Fruit fly (Drosophila melanogaster) whole organism, adult: ENCODE measurements around the gene Mo25.

Source experiments
- CG11617 ChIP-seq: fragments of 200-800 bp; sonication (Bioruptor generic); optimal IDR thresholded peaks from 2 replicates; lab custom pipeline; 2017; ENCODE audit warnings: mild to moderate bottlenecking, missing biosample characterization, missing genetic modification reagents, missing genetic modification characterization
- CG12768 ChIP-seq: fragments of 200-800 bp; sonication (Bioruptor generic); optimal IDR thresholded peaks from 2 replicates; lab custom pipeline; 2017; ENCODE audit warnings: missing biosample characterization, missing genetic modification characterization, mild to moderate bottlenecking, moderate library complexity, missing genetic modification reagents
- CG14711 ChIP-seq: fragments of 200-800 bp; sonication (Bioruptor generic); optimal IDR thresholded peaks from 2 replicates; lab custom pipeline; 2018; ENCODE audit warnings: missing biosample characterization, mild to moderate bottlenecking, missing genetic modification characterization, moderate library complexity
- CG1620 ChIP-seq: fragments of 200-800 bp; sonication (Bioruptor generic); optimal IDR thresholded peaks from 2 replicates; lab custom pipeline; 2016; ENCODE audit warnings: missing biosample characterization, missing genetic modification characterization
- CG33017 ChIP-seq: fragments of 200-800 bp; sonication (Bioruptor generic); optimal IDR thresholded peaks from 2 replicates; lab custom pipeline; 2018; ENCODE audit warnings: missing biosample characterization, mild to moderate bottlenecking, missing genetic modification characterization, moderate library complexity
- CG5204 ChIP-seq: fragments of 200-800 bp; sonication (Bioruptor generic); optimal IDR thresholded peaks from 2 replicates; lab custom pipeline; 2016; ENCODE audit warnings: missing biosample characterization, missing genetic modification characterization
- CG7045 ChIP-seq: fragments of 200-800 bp; sonication (Bioruptor generic); optimal IDR thresholded peaks from 2 replicates; lab custom pipeline; 2017; ENCODE audit warnings: missing biosample characterization, mild to moderate bottlenecking, missing genetic modification characterization
- CG7101 ChIP-seq: fragments of 200-800 bp; sonication (Bioruptor generic); optimal IDR thresholded peaks from 2 replicates; lab custom pipeline; 2018; ENCODE audit warnings: missing biosample characterization, mild to moderate bottlenecking, missing genetic modification characterization, moderate library complexity
- Clk ChIP-seq: fragments of 200-800 bp; sonication (Bioruptor generic); optimal IDR thresholded peaks from 2 replicates; lab custom pipeline; 2017; ENCODE audit warnings: missing biosample characterization, missing genetic modification characterization
- Crg-1 ChIP-seq: fragments of 200-800 bp; sonication (Bioruptor generic); optimal IDR thresholded peaks from 2 replicates; lab custom pipeline; 2016; ENCODE audit warnings: missing biosample characterization, missing genetic modification characterization
- Hr96 ChIP-seq: fragments of 200-800 bp; sonication (Bioruptor generic); optimal IDR thresholded peaks from 2 replicates; lab custom pipeline; 2016; ENCODE audit warnings: missing biosample characterization, missing genetic modification characterization
- Mnt ChIP-seq: fragments of 200-800 bp; sonication (Bioruptor generic); optimal IDR thresholded peaks from 2 replicates; lab custom pipeline; 2016; ENCODE audit warnings: missing biosample characterization, mild to moderate bottlenecking, missing genetic modification characterization
- bab1 ChIP-seq: fragments of 200-800 bp; sonication (Bioruptor generic); optimal IDR thresholded peaks from 3 replicates; lab custom pipeline; 2019; ENCODE audit warnings: missing biosample characterization, mild to moderate bottlenecking, missing genetic modification characterization, moderate library complexity
- cic ChIP-seq: fragments of 200-800 bp; sonication (Bioruptor generic); optimal IDR thresholded peaks from 2 replicates; lab custom pipeline; 2017; ENCODE audit warnings: missing biosample characterization, mild to moderate bottlenecking, missing genetic modification characterization, moderate library complexity
- cnc ChIP-seq, 2 experiments: fragments of >200 bp; optimal IDR thresholded peaks; 2 replicates each; lab custom pipeline; 2017
- kay ChIP-seq: fragments of 200-800 bp; sonication (Bioruptor generic); peaks from one replicate; lab custom pipeline; 2016; ENCODE audit warnings: missing biosample characterization, missing genetic modification characterization, borderline replicate concordance
- ovo ChIP-seq: fragments of 200-800 bp; sonication (Bioruptor generic); optimal IDR thresholded peaks from 2 replicates; lab custom pipeline; 2016; ENCODE audit warnings: missing biosample characterization, missing genetic modification characterization
- pad ChIP-seq: fragments of 200-800 bp; sonication (Bioruptor generic); optimal IDR thresholded peaks from 3 replicates; lab custom pipeline; 2017; ENCODE audit warnings: missing biosample characterization, missing genetic modification characterization, mild to moderate bottlenecking, moderate library complexity, missing genetic modification reagents
- tj ChIP-seq: fragments of 200-800 bp; sonication (Bioruptor generic); optimal IDR thresholded peaks from 3 replicates; lab custom pipeline; 2017; ENCODE audit warnings: missing biosample characterization, mild to moderate bottlenecking, missing genetic modification characterization, moderate library complexity
- toe ChIP-seq: fragments of 200-800 bp; sonication (Bioruptor generic); optimal IDR thresholded peaks from 2 replicates; lab custom pipeline; 2016; ENCODE audit warnings: missing biosample characterization, missing genetic modification characterization

Gene Mo25

DNA sequence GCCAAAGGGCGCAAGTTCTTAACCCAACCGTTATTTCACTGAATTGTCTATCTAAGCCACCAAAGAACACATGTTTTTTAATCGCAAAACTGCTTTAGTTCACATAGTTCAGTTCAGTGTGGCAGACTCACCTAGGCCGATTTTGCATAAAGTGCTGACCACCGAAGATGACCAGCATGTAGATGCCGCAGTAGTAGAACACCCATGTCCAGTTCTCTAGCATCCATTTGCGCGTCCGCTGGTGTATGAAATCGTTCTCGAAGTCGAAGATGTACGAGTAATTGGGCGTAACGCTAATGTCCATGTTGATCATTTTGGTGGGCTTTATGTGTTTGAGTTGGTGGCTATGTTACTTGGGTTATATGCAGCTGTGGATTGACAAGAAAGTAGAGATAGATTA is 43.8 kb upstream of the Mo25 start:
- TF ChIP-seq CG33017: no peak

DNA sequence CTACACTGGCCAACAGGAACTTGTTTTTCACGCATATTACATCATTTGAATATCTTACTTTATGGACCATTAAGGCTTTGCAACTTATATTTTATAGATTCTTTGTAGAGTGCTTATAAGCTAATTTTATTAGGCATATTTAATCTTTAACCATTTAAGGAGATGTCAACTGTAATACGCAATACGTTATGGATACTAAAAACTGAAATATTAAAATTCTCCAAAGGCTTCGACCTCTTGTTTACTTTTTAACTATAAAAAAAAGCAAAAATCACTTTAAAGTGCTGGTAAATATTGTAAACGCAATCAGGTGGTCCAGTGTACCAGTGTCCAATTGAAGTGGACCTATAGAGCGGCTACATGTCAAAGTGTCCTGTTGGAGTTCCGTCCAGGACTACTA is 41.7 kb upstream of the Mo25 start:
- no peak for TF ChIP-seq cnc (optimal IDR thresholded peaks at IDR 0.05; lab: Kevin White, UChicago)
- TF ChIP-seq CG7045 (GFP tag; lab: Kevin White, UChicago): no peak
- TF ChIP-seq toe (GFP tag; lab: Kevin White, UChicago): no peak
- TF ChIP-seq bab1 (GFP tag; lab: Kevin White, UChicago): no peak
- no peak for TF ChIP-seq pad

DNA sequence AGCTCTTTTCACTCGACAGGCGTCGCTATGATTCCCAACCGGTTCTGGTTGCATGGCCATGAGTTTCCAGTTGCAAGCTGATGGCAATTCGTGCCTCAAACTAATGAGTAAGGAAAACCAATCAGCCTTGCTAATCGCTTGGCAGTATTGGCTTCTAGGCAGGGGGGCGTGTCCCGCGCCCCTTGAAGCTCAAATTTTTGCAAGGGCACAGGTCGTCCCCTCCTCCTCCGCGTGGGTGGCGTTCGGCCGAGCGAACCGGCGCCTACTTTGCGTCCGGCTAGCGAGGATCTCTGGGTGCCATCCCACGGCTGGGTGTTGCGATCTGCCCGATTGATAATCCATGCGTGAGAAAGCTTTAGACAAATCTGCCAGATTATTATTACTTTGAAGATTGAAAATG is 38.4 kb upstream of the Mo25 start:
- TF ChIP-seq bab1 (GFP tag; lab: Kevin White, UChicago) (no peak), CG5204 (GFP tag; lab: Kevin White, UChicago) (no peak), CG14711 (tag; lab: Kevin White, UChicago) (no peak), Mnt (GFP tag; lab: Kevin White, UChicago) (no peak), CG33017 (no peak), toe (GFP tag; lab: Kevin White, UChicago) (no peak), cnc (optimal IDR thresholded peaks at IDR 0.05; lab: Kevin White, UChicago) (no peak)

DNA sequence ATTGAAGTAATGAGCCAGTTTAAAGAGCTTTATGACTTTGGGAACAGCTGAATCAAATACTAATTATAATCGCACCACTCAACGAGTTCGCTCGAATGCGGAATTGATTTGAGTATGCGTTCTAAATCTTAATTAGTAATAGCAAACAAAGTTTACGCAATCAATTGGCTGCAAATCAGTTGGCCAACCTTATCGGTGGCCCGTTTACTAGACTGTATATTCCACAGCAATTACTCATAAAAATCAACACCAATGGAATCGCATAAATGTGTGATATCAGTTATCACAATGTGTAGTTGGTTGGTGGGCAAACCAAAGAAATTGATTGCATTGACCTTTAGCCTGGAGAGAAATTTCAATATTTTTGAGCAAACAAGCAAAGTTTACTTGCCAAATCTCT is 37.3 kb upstream of the Mo25 start:
- TF ChIP-seq tj (no peak), Crg-1 (GFP tag; lab: Kevin White, UChicago) (no peak), CG12768 (peak; percentile 24), Clk (GFP tag; lab: Kevin White, UChicago) (no peak), CG33017 (no peak), CG7045 (GFP tag; lab: Kevin White, UChicago) (peak; percentile 16), CG7101 (tag; lab: Kevin White, UChicago) (no peak), cic (GFP tag; lab: Kevin White, UChicago) (peak; percentile 53), kay (GFP tag; lab: Kevin White, UChicago) (peak; percentile 86), Mnt (GFP tag; lab: Kevin White, UChicago) (no peak)

DNA sequence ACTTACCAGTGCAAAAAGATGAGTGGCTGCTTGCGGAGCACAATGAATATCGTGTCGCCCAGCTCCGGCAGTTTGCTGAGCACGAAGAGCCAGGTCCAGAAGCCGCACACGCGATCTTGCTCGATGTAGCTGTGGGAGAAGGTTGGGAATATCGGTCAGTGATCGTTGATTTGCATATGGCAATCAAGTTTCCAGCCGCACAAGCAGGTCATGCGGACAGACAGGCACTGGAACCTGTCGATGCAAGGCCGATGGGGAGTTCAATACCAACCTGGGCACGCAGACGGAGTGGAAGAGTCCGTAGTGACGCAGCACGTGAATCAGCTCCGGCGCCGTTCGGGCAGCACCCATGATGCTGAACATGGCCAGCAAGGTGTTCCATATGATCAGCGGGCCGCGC is 35.9 kb upstream of the Mo25 start:
- TF ChIP-seq CG12768 (no peak), cic (GFP tag; lab: Kevin White, UChicago) (no peak), tj (no peak), kay (GFP tag; lab: Kevin White, UChicago) (no peak), cnc (optimal IDR thresholded peaks at IDR 0.05; lab: Kevin White, UChicago) (no peak), CG33017 (no peak), bab1 (GFP tag; lab: Kevin White, UChicago) (no peak), CG7101 (tag; lab: Kevin White, UChicago) (no peak), CG1620 (GFP tag; lab: Kevin White, UChicago) (no peak), pad (no peak), CG14711 (tag; lab: Kevin White, UChicago) (no peak)

DNA sequence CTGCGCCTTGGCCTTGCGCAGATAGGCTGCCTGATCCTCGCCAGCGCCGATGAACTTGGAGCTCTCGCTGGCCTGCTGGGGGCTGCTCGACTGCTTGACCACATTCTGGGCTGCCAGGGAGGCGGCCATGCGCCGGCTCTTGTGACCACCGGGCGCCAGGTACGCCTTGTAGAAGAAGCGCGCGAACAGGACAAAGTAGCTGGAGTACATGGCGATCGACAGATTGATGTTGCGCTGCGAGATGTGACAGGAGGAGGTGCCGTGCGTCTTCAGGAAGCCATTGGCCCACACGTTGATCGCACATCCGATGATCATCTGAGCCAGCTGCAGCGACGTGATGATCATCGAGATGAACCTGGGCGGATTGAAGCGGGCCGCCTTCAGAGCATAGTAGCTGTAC is 34.8 kb upstream of the Mo25 start:
- no peak for TF ChIP-seq tj
- no peak for TF ChIP-seq ovo (GFP tag; lab: Kevin White, UChicago)
- no peak for TF ChIP-seq bab1 (GFP tag; lab: Kevin White, UChicago)
- TF ChIP-seq Clk (GFP tag; lab: Kevin White, UChicago): no peak
- TF ChIP-seq cic (GFP tag; lab: Kevin White, UChicago): no peak
- TF ChIP-seq CG5204 (GFP tag; lab: Kevin White, UChicago): no peak
- no peak for TF ChIP-seq toe (GFP tag; lab: Kevin White, UChicago)

DNA sequence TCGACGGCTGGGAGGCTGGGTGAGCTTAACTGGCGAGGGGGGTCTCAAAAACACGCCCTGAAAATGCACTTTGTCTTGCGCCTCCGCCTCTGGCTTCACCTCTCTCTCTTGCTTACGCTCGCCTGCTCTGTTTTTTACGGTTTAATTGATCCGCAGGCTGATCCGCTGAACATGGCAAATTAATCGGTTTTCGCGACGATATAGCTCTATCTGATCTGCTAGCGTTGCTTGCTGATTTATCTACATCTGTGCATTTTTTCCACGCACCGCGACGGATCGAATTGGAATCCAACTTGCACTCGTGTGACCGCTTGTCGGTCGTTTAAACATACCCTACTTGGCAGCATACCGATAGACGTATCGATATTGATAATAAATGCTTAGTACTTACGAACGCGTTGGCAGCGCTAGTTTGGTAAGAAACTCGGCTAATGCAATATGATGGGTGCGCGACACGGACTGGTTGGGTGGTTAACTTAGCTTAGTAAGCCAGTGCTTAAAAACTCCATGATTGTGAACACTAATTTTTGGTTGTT is 32.4 kb upstream of the Mo25 start, which contains the start of gene Abl:
Gene Abl, minus strand, starts transcription at position 305 of the 536 bp plus-strand sequence.
- TF ChIP-seq tj (peak; percentile 64), Clk (GFP tag; lab: Kevin White, UChicago) (peak; percentile 71), CG7101 (tag; lab: Kevin White, UChicago) (peak; percentile 75), cnc (optimal IDR thresholded peaks at IDR 0.05; lab: Kevin White, UChicago) (no peak), CG1620 (GFP tag; lab: Kevin White, UChicago) (peak; percentile 85), CG11617 (GFP tag; lab: Kevin White, UChicago) (peak; percentile 22), toe (GFP tag; lab: Kevin White, UChicago) (peak; percentile 58), CG14711 (tag; lab: Kevin White, UChicago) (peak; percentile 67), CG5204 (GFP tag; lab: Kevin White, UChicago) (no peak), Hr96 (GFP tag; lab: Kevin White, UChicago) (peak; percentile 74), kay (GFP tag; lab: Kevin White, UChicago) (no peak), CG7045 (GFP tag; lab: Kevin White, UChicago) (peak; percentile 32), Crg-1 (GFP tag; lab: Kevin White, UChicago) (peak; percentile 91), CG33017 (peak; percentile 40), Mnt (GFP tag; lab: Kevin White, UChicago) (peak; percentile 56), bab1 (GFP tag; lab: Kevin White, UChicago) (peak; percentile 87), pad (peak; percentile 76), ovo (GFP tag; lab: Kevin White, UChicago) (peak; percentile 66), CG12768 (peak; percentile 76), cic (GFP tag; lab: Kevin White, UChicago) (peak; percentile 54)
